Worm (Caenorhabditis elegans) whole organism, L2 larva: ENCODE results near the gene C14A11.5.

Source experiments
- nhr-23 ChIP-seq: fragments of 150-350 bp; optimal IDR thresholded peaks from 2 replicates; lab custom pipeline; 2014; ENCODE audit warnings: missing biosample characterization, missing genetic modification reagents, missing genetic modification characterization
- nhr-237 ChIP-seq: fragments of 150-350 bp; optimal IDR thresholded peaks from 2 replicates; lab custom pipeline; 2014; ENCODE audit warnings: missing biosample characterization, missing genetic modification characterization
- nhr-77 ChIP-seq: fragments of 150-350 bp; optimal IDR thresholded peaks from 2 replicates; lab custom pipeline; 2014; ENCODE audit warnings: missing biosample characterization, missing genetic modification characterization
- sma-9 ChIP-seq, 2 experiments: fragments of 150-350 bp in 1 of 2; sonication (generic microtip) in 1 of 2; optimal IDR thresholded peaks; 2 replicates each; lab custom pipeline; 2014 to 2016; ENCODE audit warnings: missing genetic modification characterization in 2 of 2, mild to moderate bottlenecking in 1 of 2, missing biosample characterization in 1 of 2, missing compliant biosample characterization in 1 of 2, missing genetic modification reagents in 1 of 2, moderate library complexity in 1 of 2

- TF ChIP-seq nhr-23 (tag; lab: Kevin White, UChicago) (no peak), nhr-237 (tag; lab: Kevin White, UChicago) (no peak), nhr-77 (tag; lab: Kevin White, UChicago) (no peak), sma-9 (GFP tag; optimal IDR thresholded peaks at IDR 0.05; lab: Kevin White, UChicago) (no peak), sma-9 (tag; optimal IDR thresholded peaks at IDR 0.05; lab: Kevin White, UChicago) (no peak)
These were observed 20.4 kb upstream of the C14A11.5 start, which contains the start of gene ssr-2 for ce11 chrX:2827702-2828182.
